Worm (Caenorhabditis elegans) whole organism, early embryonic: ENCODE results near the gene rom-1.

Experiments used
- B0310.2 ChIP-seq: sonication (generic microtip); optimal IDR thresholded peaks from 2 replicates; lab custom pipeline; 2016; ENCODE audit warnings: mild to moderate bottlenecking, missing genetic modification characterization, missing compliant biosample characterization
- aly-1 ChIP-seq: sonication (generic microtip); optimal IDR thresholded peaks from 2 replicates; lab custom pipeline; 2016; ENCODE audit warnings: missing genetic modification characterization, missing compliant biosample characterization
- ama-1 ChIP-seq: fragments of 150-350 bp; optimal IDR thresholded peaks from 2 replicates; lab custom pipeline; 2014
- ceh-13 ChIP-seq: fragments of 200-800 bp; sonication (Bioruptor generic); optimal IDR thresholded peaks from 2 replicates; lab custom pipeline; 2018; ENCODE audit warnings: mild to moderate bottlenecking, missing genetic modification characterization, missing compliant biosample characterization
- hmg-4 ChIP-seq: fragments of 200-800 bp; sonication (Bioruptor generic); optimal IDR thresholded peaks from 2 replicates; lab custom pipeline; 2018; ENCODE audit warnings: mild to moderate bottlenecking, missing genetic modification characterization, missing compliant biosample characterization
- hnd-1 ChIP-seq: sonication (generic microtip); optimal IDR thresholded peaks from 2 replicates; lab custom pipeline; 2016; ENCODE audit warnings: missing genetic modification characterization, missing compliant biosample characterization
- scrt-1 ChIP-seq: fragments of 200-800 bp; sonication (Bioruptor generic); IDR thresholded peaks from 2 replicates; pipeline ENCODE4 v1.3.6; 2022; ENCODE audit warnings: missing genetic modification characterization, missing compliant biosample characterization
- sea-1 ChIP-seq: fragments of 200-800 bp; sonication (Bioruptor generic); conservative IDR thresholded peaks from 2 replicates; pipeline ENCODE4 v1.3.6; 2022; ENCODE audit warnings: missing genetic modification characterization, missing compliant biosample characterization

- TF ChIP-seq ama-1 (no peak), scrt-1 (GFP tag; lab: Robert Waterston, UW) (no peak), hnd-1 (tag; lab: Kevin White, UChicago) (no peak), aly-1 (tag; lab: Kevin White, UChicago) (no peak), B0310.2 (tag; lab: Kevin White, UChicago) (no peak), hmg-4 (GFP tag; lab: Kevin White, UChicago) (no peak), ceh-13 (GFP tag; lab: Kevin White, UChicago) (no peak), sea-1 (no peak)
Measured at ce11 chrIII:4859039-4859438, 48.0 kb upstream of the rom-1 start, which contains the start of gene C35D10.6.
